Worm (Caenorhabditis elegans) whole organism, young adult: Measurements from ENCODE around the gene hex-1.

Source experiments
- B0261.1 ChIP-seq: sonication (generic microtip); optimal IDR thresholded peaks from 2 replicates; lab custom pipeline; 2016; ENCODE audit warnings: mild to moderate bottlenecking, missing genetic modification characterization, moderate library complexity, missing compliant biosample characterization
- C06A6.2 ChIP-seq: fragments of 200-800 bp; sonication (Bioruptor generic); conservative IDR thresholded peaks from 2 replicates; pipeline ENCODE4 v1.3.6; 2022; ENCODE audit warnings: missing genetic modification characterization, missing compliant biosample characterization
- C17E4.6 ChIP-seq: fragments of 200-800 bp; sonication (Bioruptor generic); IDR thresholded peaks from 2 replicates; pipeline ENCODE4 v1.3.6; 2022; ENCODE audit warnings: missing genetic modification reagents, missing genetic modification characterization, missing compliant biosample characterization
- F10E7.11 ChIP-seq: sonication (generic microtip); optimal IDR thresholded peaks from 2 replicates; lab custom pipeline; 2017; ENCODE audit warnings: mild to moderate bottlenecking, missing genetic modification characterization, moderate library complexity, missing compliant biosample characterization
- F23B12.7 ChIP-seq: sonication (generic microtip); optimal IDR thresholded peaks from 2 replicates; lab custom pipeline; 2017; ENCODE audit warnings: missing genetic modification characterization, mild to moderate bottlenecking, missing compliant biosample characterization, antibody characterized with exemption, moderate library complexity; ENCODE audit not compliant: insufficient read depth
- F33H1.4 ChIP-seq: fragments of 200-800 bp; sonication (Bioruptor generic); IDR thresholded peaks from 2 replicates; pipeline ENCODE4 v1.3.6; 2022; ENCODE audit warnings: missing genetic modification reagents, missing genetic modification characterization, missing compliant biosample characterization
- F37B4.10 ChIP-seq: fragments of 200-800 bp; sonication (Bioruptor generic); IDR thresholded peaks from 2 replicates; pipeline ENCODE4 v1.3.6; 2022; ENCODE audit warnings: missing genetic modification characterization, missing compliant biosample characterization
- T26A5.8 ChIP-seq: sonication (generic microtip); optimal IDR thresholded peaks from 2 replicates; lab custom pipeline; 2016; ENCODE audit warnings: missing genetic modification characterization, missing compliant biosample characterization
- Y53F4B.3 ChIP-seq: fragments of 200-800 bp; sonication (Bioruptor generic); IDR thresholded peaks from 2 replicates; pipeline ENCODE4 v1.3.6; 2022; ENCODE audit warnings: missing genetic modification reagents, missing genetic modification characterization, missing compliant biosample characterization
- Y53G8AR.9 ChIP-seq: fragments of 200-800 bp; sonication (Bioruptor generic); conservative IDR thresholded peaks from 2 replicates; pipeline ENCODE4 v1.3.6; 2022; ENCODE audit warnings: missing genetic modification reagents, missing genetic modification characterization, missing compliant biosample characterization
- atf-7 ChIP-seq: sonication (generic microtip); optimal IDR thresholded peaks from 2 replicates; lab custom pipeline; 2017; ENCODE audit warnings: mild to moderate bottlenecking, missing genetic modification characterization, missing compliant biosample characterization
- cebp-1 ChIP-seq, 2 experiments: fragments of 200-800 bp in 1 of 2; sonication (Bioruptor generic) in 1 of 2; sonication (generic microtip) in 1 of 2; IDR thresholded peaks in 1 of 2; optimal IDR thresholded peaks in 1 of 2; 2 replicates each; pipeline versions ENCODE4 v1.3.6 to Lab custom; 2017 to 2022; ENCODE audit warnings: missing compliant biosample characterization in 2 of 2, missing genetic modification characterization in 2 of 2, mild to moderate bottlenecking in 1 of 2, missing genetic modification reagents in 1 of 2, moderate library complexity in 1 of 2
- ceh-100 ChIP-seq: fragments of 200-800 bp; sonication (Bioruptor generic); IDR thresholded peaks from 2 replicates; pipeline ENCODE4 v1.3.6; 2022; ENCODE audit warnings: missing genetic modification reagents, missing genetic modification characterization, missing compliant biosample characterization
- ceh-27 ChIP-seq: fragments of 200-800 bp; sonication (Bioruptor generic); optimal IDR thresholded peaks from 2 replicates; lab custom pipeline; 2018; ENCODE audit warnings: mild to moderate bottlenecking, missing genetic modification characterization, moderate library complexity, missing compliant biosample characterization
- ceh-40 ChIP-seq: fragments of 200-800 bp; sonication (Bioruptor generic); IDR thresholded peaks from 2 replicates; pipeline ENCODE4 v1.3.6; 2022; ENCODE audit warnings: missing genetic modification characterization, missing compliant biosample characterization
- ceh-58 ChIP-seq: fragments of 200-800 bp; sonication (Bioruptor generic); IDR thresholded peaks from 2 replicates; pipeline ENCODE4 v1.3.6; 2022; ENCODE audit warnings: missing genetic modification characterization, missing compliant biosample characterization
- dpff-1 ChIP-seq: sonication (generic microtip); optimal IDR thresholded peaks from 2 replicates; lab custom pipeline; 2017; ENCODE audit warnings: mild to moderate bottlenecking, missing genetic modification characterization, missing compliant biosample characterization
- dpl-1 ChIP-seq: fragments of 150-350 bp; optimal IDR thresholded peaks from 2 replicates; lab custom pipeline; 2014; ENCODE audit warnings: missing biosample characterization, missing genetic modification reagents, missing genetic modification characterization
- efl-1 ChIP-seq: fragments of 150-350 bp; optimal IDR thresholded peaks from 2 replicates; lab custom pipeline; 2014; ENCODE audit warnings: missing biosample characterization, missing genetic modification reagents, missing genetic modification characterization
- egl-18 ChIP-seq: fragments of 200-800 bp; sonication (Bioruptor generic); IDR thresholded peaks from 2 replicates; pipeline ENCODE4 v1.3.6; 2022; ENCODE audit warnings: missing genetic modification reagents, missing genetic modification characterization, missing compliant biosample characterization
- egrh-3 ChIP-seq: fragments of 200-800 bp; sonication (Bioruptor generic); IDR thresholded peaks from 2 replicates; pipeline ENCODE4 v1.3.6; 2022; ENCODE audit warnings: missing genetic modification reagents, missing genetic modification characterization, missing compliant biosample characterization
- fkh-3 ChIP-seq: sonication (generic microtip); optimal IDR thresholded peaks from 2 replicates; lab custom pipeline; 2016; ENCODE audit warnings: mild to moderate bottlenecking, missing genetic modification characterization, missing compliant biosample characterization
- him-1 ChIP-seq: sonication (generic microtip); optimal IDR thresholded peaks from 2 replicates; lab custom pipeline; 2016; ENCODE audit warnings: missing genotype, missing genetic modification reagents, missing genetic modification characterization, missing compliant biosample characterization
- hmg-1.2 ChIP-seq: fragments of 200-800 bp; sonication (Bioruptor generic); IDR thresholded peaks from 2 replicates; pipeline ENCODE4 v1.3.6; 2022; ENCODE audit warnings: missing genetic modification reagents, missing genetic modification characterization, missing compliant biosample characterization
- let-607 ChIP-seq, 2 experiments: fragments of 200-800 bp in 1 of 2; sonication (Bioruptor generic) in 1 of 2; sonication (generic microtip) in 1 of 2; optimal IDR thresholded peaks; 2 replicates each; lab custom pipeline; 2016 to 2018; ENCODE audit warnings: mild to moderate bottlenecking in 2 of 2, missing compliant biosample characterization in 2 of 2, missing genetic modification characterization in 2 of 2, moderate library complexity in 2 of 2, missing genotype in 1 of 2
- lin-26 ChIP-seq: fragments of 200-800 bp; sonication (Bioruptor generic); IDR thresholded peaks from 2 replicates; pipeline ENCODE4 v1.3.6; 2022; ENCODE audit warnings: missing genetic modification reagents, missing genetic modification characterization, missing compliant biosample characterization
- madf-6 ChIP-seq: fragments of 200-800 bp; sonication (Bioruptor generic); IDR thresholded peaks from 2 replicates; pipeline ENCODE4 v1.3.6; 2022; ENCODE audit warnings: missing genetic modification reagents, missing genetic modification characterization, missing compliant biosample characterization
- mcd-1 ChIP-seq: fragments of 200-800 bp; sonication (Bioruptor generic); IDR thresholded peaks from 2 replicates; pipeline ENCODE4 v1.3.6; 2022; ENCODE audit warnings: missing genetic modification reagents, missing genetic modification characterization, missing compliant biosample characterization
- mel-28 ChIP-seq: sonication (generic microtip); optimal IDR thresholded peaks from 2 replicates; lab custom pipeline; 2016; ENCODE audit warnings: borderline replicate concordance, mild to moderate bottlenecking, missing genetic modification characterization, missing compliant biosample characterization
- mes-4 ChIP-seq: sonication (generic microtip); optimal IDR thresholded peaks from 2 replicates; lab custom pipeline; 2016; ENCODE audit warnings: missing genotype, missing genetic modification characterization, missing compliant biosample characterization
- mxl-1 ChIP-seq: sonication (generic microtip); optimal IDR thresholded peaks from 2 replicates; lab custom pipeline; 2016; ENCODE audit warnings: missing genetic modification characterization, missing compliant biosample characterization
- nfyb-1 ChIP-seq: fragments of 200-800 bp; sonication (Bioruptor generic); IDR thresholded peaks from 2 replicates; pipeline ENCODE4 v1.3.6; 2022; ENCODE audit warnings: missing genetic modification reagents, missing genetic modification characterization, missing compliant biosample characterization
- nhr-27 ChIP-seq: fragments of 200-800 bp; sonication (Bioruptor generic); optimal IDR thresholded peaks from 2 replicates; lab custom pipeline; 2018; ENCODE audit warnings: mild to moderate bottlenecking, missing genetic modification characterization, moderate library complexity, missing compliant biosample characterization
- rcor-1 ChIP-seq: fragments of 200-800 bp; sonication (Bioruptor generic); IDR thresholded peaks from 2 replicates; pipeline ENCODE4 v1.3.6; 2022; ENCODE audit warnings: missing genetic modification reagents, missing genetic modification characterization, missing compliant biosample characterization
- rpc-1 ChIP-seq, 2 experiments: fragments of 150-350 bp in 1 of 2; sonication (generic microtip) in 1 of 2; optimal IDR thresholded peaks; 2 replicates each; lab custom pipeline; 2014 to 2018; ENCODE audit warnings: missing biosample characterization in 1 of 2, missing genetic modification characterization in 1 of 2, missing genetic modification reagents in 1 of 2, missing genotype in 1 of 2
- sdz-38 ChIP-seq: sonication (generic microtip); optimal IDR thresholded peaks from 2 replicates; lab custom pipeline; 2016; ENCODE audit warnings: missing genotype, missing genetic modification characterization, missing compliant biosample characterization
- snpc-1.3 ChIP-seq: sonication (generic microtip); optimal IDR thresholded peaks from 2 replicates; lab custom pipeline; 2017; ENCODE audit warnings: missing genetic modification characterization, mild to moderate bottlenecking, missing compliant biosample characterization, antibody characterized with exemption, moderate library complexity, missing genotype, missing genetic modification reagents; ENCODE audit not compliant: insufficient read depth
- somi-1 ChIP-seq: fragments of 200-800 bp; sonication (Bioruptor generic); optimal IDR thresholded peaks from 2 replicates; lab custom pipeline; 2018; ENCODE audit warnings: mild to moderate bottlenecking, missing genetic modification characterization, missing compliant biosample characterization
- sptf-2 ChIP-seq: fragments of 200-800 bp; sonication (Bioruptor generic); optimal IDR thresholded peaks from 2 replicates; lab custom pipeline; 2018; ENCODE audit warnings: mild to moderate bottlenecking, missing genetic modification characterization, missing compliant biosample characterization
- tbp1 ChIP-seq: fragments of 200-800 bp; sonication (Bioruptor generic); optimal IDR thresholded peaks from 2 replicates; lab custom pipeline; 2018; ENCODE audit warnings: mild to moderate bottlenecking, missing genetic modification characterization, missing compliant biosample characterization
- zfh-2 ChIP-seq: fragments of 200-800 bp; sonication (Bioruptor generic); conservative IDR thresholded peaks from 2 replicates; pipeline ENCODE4 v1.3.6; 2022; ENCODE audit warnings: missing genetic modification reagents, missing genetic modification characterization, missing compliant biosample characterization
- ztf-18 ChIP-seq: sonication (generic microtip); optimal IDR thresholded peaks from 2 replicates; lab custom pipeline; 2016; ENCODE audit warnings: missing genotype, mild to moderate bottlenecking, missing genetic modification characterization, missing compliant biosample characterization
- ztf-22 ChIP-seq: fragments of 200-800 bp; sonication (Bioruptor generic); optimal IDR thresholded peaks from 2 replicates; lab custom pipeline; 2018; ENCODE audit warnings: mild to moderate bottlenecking, missing genetic modification characterization, moderate library complexity, missing compliant biosample characterization
- ztf-6 ChIP-seq: fragments of 200-800 bp; sonication (Bioruptor generic); IDR thresholded peaks from 2 replicates; pipeline ENCODE4 v1.3.6; 2022; ENCODE audit warnings: missing genetic modification reagents, missing genetic modification characterization, missing compliant biosample characterization

Gene hex-1

ce11 chrX:2215108-2215507, 5.8 kb upstream of the hex-1 start (continued):
- TF ChIP-seq ztf-18 (tag; lab: Kevin White, UChicago): no peak
- 0 out of 2 replicates have a peak, but pooled peaks have one; percentile 6 for TF ChIP-seq hmg-1.2 (GFP tag; lab: Robert Waterston, UW)
- TF ChIP-seq rpc-1 (optimal IDR thresholded peaks at IDR 0.05; lab: Kevin White, UChicago): no peak
- TF ChIP-seq rpc-1 (tag; optimal IDR thresholded peaks at IDR 0.05; lab: Kevin White, UChicago): no peak
- TF ChIP-seq F23B12.7 (tag; lab: Kevin White, UChicago): no peak
- no peak for TF ChIP-seq dpl-1
- TF ChIP-seq T26A5.8 (tag; lab: Kevin White, UChicago): no peak
- TF ChIP-seq let-607 (tag; optimal IDR thresholded peaks at IDR 0.05; lab: Kevin White, UChicago): peak; percentile 34 to 49
- TF ChIP-seq rcor-1 (GFP tag; lab: Robert Waterston, UW): 0 out of 2 replicates have a peak, but pooled peaks have one; percentile 11
- TF ChIP-seq ceh-100 (GFP tag; lab: Robert Waterston, UW): no peak
- no peak for TF ChIP-seq sptf-2 (GFP tag; lab: Kevin White, UChicago)
- no peak for TF ChIP-seq mes-4 (tag; lab: Kevin White, UChicago)
- no peak for TF ChIP-seq sdz-38 (tag; lab: Kevin White, UChicago)
- peak; percentile 40 for TF ChIP-seq somi-1 (GFP tag; lab: Kevin White, UChicago)
- no peak for TF ChIP-seq efl-1 (GFP tag; lab: Kevin White, UChicago)
- TF ChIP-seq ceh-40 (GFP tag; lab: Robert Waterston, UW): no peak

DNA sequence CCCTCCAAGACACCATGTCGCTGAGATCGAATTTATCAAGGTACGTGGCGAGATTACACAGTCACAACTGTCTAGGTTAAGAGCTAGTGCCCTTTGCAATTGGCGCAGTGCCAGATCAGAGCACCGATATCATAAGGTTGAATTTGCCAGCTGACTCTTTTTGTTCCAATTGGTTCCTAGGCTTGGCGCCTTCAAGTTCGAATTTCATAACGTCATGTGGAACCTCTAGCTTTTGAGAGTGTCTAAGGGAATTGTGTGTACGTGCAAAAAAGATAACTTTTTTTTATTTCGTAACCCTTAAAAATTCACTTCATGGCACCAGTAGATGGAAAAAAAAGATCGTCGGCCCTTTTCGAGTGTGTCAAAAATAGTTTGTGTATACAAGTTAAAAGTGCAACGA, 4.7 kb upstream of the hex-1 start:
- TF ChIP-seq somi-1 (GFP tag; lab: Kevin White, UChicago) (no peak), ceh-27 (GFP tag; lab: Kevin White, UChicago) (no peak), mcd-1 (GFP tag; lab: Robert Waterston, UW) (no peak), lin-26 (GFP tag; lab: Robert Waterston, UW) (no peak), zfh-2 (no peak), T26A5.8 (tag; lab: Kevin White, UChicago) (no peak), F37B4.10 (GFP tag; lab: Robert Waterston, UW) (no peak), cebp-1 (GFP tag; IDR thresholded peaks at IDR 0.05; lab: Robert Waterston, UW) (no peak), cebp-1 (tag; optimal IDR thresholded peaks at IDR 0.05; lab: Kevin White, UChicago) (peak; percentile 53)

- TF ChIP-seq mel-28 (tag; lab: Kevin White, UChicago) (no peak), ztf-22 (GFP tag; lab: Kevin White, UChicago) (no peak), mxl-1 (tag; lab: Kevin White, UChicago) (no peak), egrh-3 (GFP tag; lab: Robert Waterston, UW) (peak; percentile 62; the same call in 1 of the 2 replicates), Y53F4B.3 (no peak), tbp1 (GFP tag; lab: Kevin White, UChicago) (no peak), fkh-3 (tag; lab: Kevin White, UChicago) (no peak), ceh-58 (GFP tag; lab: Robert Waterston, UW) (no peak), C17E4.6 (GFP tag; lab: Robert Waterston, UW) (no peak), him-1 (tag; lab: Kevin White, UChicago) (no peak), egl-18 (GFP tag; lab: Robert Waterston, UW) (no peak), mcd-1 (GFP tag; lab: Robert Waterston, UW) (no peak), Y53G8AR.9 (GFP tag; lab: Robert Waterston, UW) (no peak), zfh-2 (peak; percentile 81), nhr-27 (tag; lab: Kevin White, UChicago) (no peak), ztf-6 (GFP tag; lab: Robert Waterston, UW) (no peak), C06A6.2 (GFP tag; lab: Robert Waterston, UW) (0 out of 2 replicates have a peak, but pooled peaks have one; percentile 13), F10E7.11 (tag; lab: Kevin White, UChicago) (no peak), snpc-1.3 (tag; lab: Kevin White, UChicago) (no peak), nfyb-1 (GFP tag; lab: Robert Waterston, UW) (0 out of 2 replicates have a peak, but pooled peaks have one; percentile 39), atf-7 (tag; lab: Kevin White, UChicago) (no peak), rcor-1 (GFP tag; lab: Robert Waterston, UW) (no peak), F33H1.4 (GFP tag; lab: Robert Waterston, UW) (no peak), B0261.1 (no peak), madf-6 (GFP tag; lab: Robert Waterston, UW) (0 out of 2 replicates have a peak, but pooled peaks have one; percentile 15), dpff-1 (no peak)
Measured at ce11 chrX:2216662-2217061, 4.3 kb upstream of the hex-1 start.
